Worm (Caenorhabditis elegans): ENCODE measurements around the gene tbx-9.

DNA sequence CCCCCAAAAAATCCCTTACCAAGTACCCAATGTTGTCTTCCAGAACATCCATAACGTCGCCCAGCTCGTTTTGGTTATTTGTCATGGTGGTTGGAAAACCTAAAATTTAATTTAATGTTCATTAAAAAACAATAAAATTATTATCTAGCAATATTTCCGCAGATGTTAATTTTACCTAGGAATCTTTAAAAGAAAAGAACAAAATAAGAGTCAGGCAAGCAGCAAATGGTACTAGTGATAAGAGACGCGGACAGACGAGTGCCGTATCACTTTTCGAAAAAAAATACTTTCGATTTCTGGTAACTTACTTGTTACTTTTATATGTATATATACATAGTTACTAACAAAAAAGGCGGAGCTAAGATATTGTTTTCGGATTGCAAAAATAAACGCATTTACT, 30.6 kb downstream of the tbx-9 start, which contains the start of gene T07A5.7:
- TF ChIP-seq nhr-25 (tag; optimal IDR thresholded peaks at IDR 0.05) (no peak), elt-3 (tag; optimal IDR thresholded peaks at IDR 0.05) (no peak), nhr-237 (tag; optimal IDR thresholded peaks at IDR 0.05) (no peak), nhr-76 (tag; optimal IDR thresholded peaks at IDR 0.05) (no peak), sea-2 (GFP tag; optimal IDR thresholded peaks at IDR 0.05) (no peak), nhr-12 (tag; optimal IDR thresholded peaks at IDR 0.05) (no peak), unc-39 (tag; optimal IDR thresholded peaks at IDR 0.05) (no peak), pha-4 (tag; optimal IDR thresholded peaks at IDR 0.05) (no peak), nfya-1 (tag; optimal IDR thresholded peaks at IDR 0.05; ENCODE audit: insufficient read depth) (no peak), jun-1 (tag; optimal IDR thresholded peaks at IDR 0.05) (no peak), daf-12 (tag; optimal IDR thresholded peaks at IDR 0.05) (no peak), snpc-4 (tag; optimal IDR thresholded peaks at IDR 0.05) (no peak)
